Worm (Caenorhabditis elegans) whole organism, late embryonic: Measurements from ENCODE around the gene hic-1.

Source experiments
- ceh-18 ChIP-seq: sonication (generic microtip); optimal IDR thresholded peaks from 2 replicates; lab custom pipeline; 2016; ENCODE audit warnings: missing genetic modification characterization, missing compliant biosample characterization
- ets-4 ChIP-seq: sonication (generic microtip); optimal IDR thresholded peaks from 2 replicates; lab custom pipeline; 2016; ENCODE audit warnings: missing genetic modification characterization, missing compliant biosample characterization
- pha-4 ChIP-seq: fragments of 150-350 bp; optimal IDR thresholded peaks from 2 replicates; lab custom pipeline; 2018; ENCODE audit warnings: missing biosample characterization, missing genetic modification reagents, missing genetic modification characterization
- tbx-2 ChIP-seq: sonication (generic microtip); optimal IDR thresholded peaks from 2 replicates; lab custom pipeline; 2016; ENCODE audit warnings: missing genetic modification characterization, missing compliant biosample characterization

DNA sequence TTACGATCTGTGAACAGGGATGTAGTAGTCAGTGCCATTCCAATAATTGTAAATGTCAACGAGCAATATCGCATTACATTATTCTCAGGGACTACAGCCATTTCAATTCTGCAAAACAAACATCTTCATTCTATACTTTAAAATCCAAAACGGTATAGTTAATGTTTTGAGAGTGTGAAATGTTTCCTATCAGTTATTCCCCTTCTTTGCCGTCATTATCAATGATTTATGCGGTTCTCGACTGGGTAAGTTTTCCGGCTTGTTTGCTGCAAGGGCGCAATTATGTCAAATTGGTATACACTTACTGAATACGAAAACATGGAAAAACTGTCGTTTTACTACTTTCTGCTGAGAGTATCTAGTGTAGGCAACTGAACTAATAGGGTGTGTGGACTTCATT is 4.5 kb upstream of the hic-1 start, which contains the start of gene F23G4.1:
- no peak for TF ChIP-seq tbx-2 (tag; lab: Kevin White, UChicago)
- no peak for TF ChIP-seq ceh-18 (tag; lab: Kevin White, UChicago)
- no peak for TF ChIP-seq ets-4 (tag; lab: Kevin White, UChicago)
- no peak for TF ChIP-seq pha-4 (tag; lab: Kevin White, UChicago)
